Fruit fly (Drosophila melanogaster): Measurements from ENCODE around the gene Shawl.

Gene Shawl

DNA sequence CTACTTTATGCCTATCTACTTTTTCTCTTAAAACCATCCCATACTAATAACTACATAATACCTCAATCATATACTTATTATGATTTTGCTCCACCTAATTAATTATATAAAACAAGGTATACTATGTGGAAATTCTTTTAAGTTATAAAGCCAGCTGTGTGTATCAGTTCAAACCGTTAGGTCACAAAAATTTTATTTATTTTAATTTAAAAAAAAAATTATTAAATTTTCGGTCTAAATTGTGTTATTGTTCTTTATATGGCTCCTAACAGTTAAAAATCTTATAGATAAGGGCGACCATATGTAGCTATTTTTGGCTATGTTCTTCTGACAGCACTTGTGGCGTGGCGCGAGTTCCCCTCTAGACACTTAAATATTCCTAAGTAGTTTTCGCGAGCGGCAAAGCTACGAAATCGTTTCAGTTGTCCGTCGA, 27.7 kb downstream of the Shawl start, which contains the start of gene Aldh (continued):
- no peak for TF ChIP-seq Opbp (GFP tag; IDR thresholded peaks at IDR 0.05; ENCODE audit: partially characterized antibody)
- no peak for TF ChIP-seq lola (GFP tag; optimal IDR thresholded peaks at IDR 0.05)
- TF ChIP-seq row (GFP tag; IDR thresholded peaks at IDR 0.05) = peak; percentile 76
- TF ChIP-seq Dad (GFP tag; optimal IDR thresholded peaks at IDR 0.05) = no peak
- TF ChIP-seq phol (tag; optimal IDR thresholded peaks at IDR 0.05) = no peak
- TF ChIP-seq pros (GFP tag; optimal IDR thresholded peaks at IDR 0.05) = no peak
- TF ChIP-seq kni (GFP tag; optimal IDR thresholded peaks at IDR 0.05) = no peak
- TF ChIP-seq Lpt (GFP tag; optimal IDR thresholded peaks at IDR 0.05) = no peak
- TF ChIP-seq CG2199 (GFP tag; IDR thresholded peaks at IDR 0.05) = no peak
- no peak for TF ChIP-seq luna (GFP tag; optimal IDR thresholded peaks at IDR 0.05)
- TF ChIP-seq Bteb2 (GFP tag; optimal IDR thresholded peaks at IDR 0.05) = no peak
- TF ChIP-seq nom (GFP tag; optimal IDR thresholded peaks at IDR 0.05) = no peak
- TF ChIP-seq Pdp1 (GFP tag; optimal IDR thresholded peaks at IDR 0.05) = no peak
- TF ChIP-seq BEAF-32 (GFP tag; optimal IDR thresholded peaks at IDR 0.05) = no peak
- TF ChIP-seq CG9215 (GFP tag; IDR thresholded peaks at IDR 0.05) = peak; percentile 29; the same call in 1 of the 2 replicates
- no peak for TF ChIP-seq knrl (GFP tag; IDR thresholded peaks at IDR 0.05; ENCODE audit: partially characterized antibody)
- peak in 1 of 2 experiments; percentile 52 for TF ChIP-seq Hr51 (GFP tag; optimal IDR thresholded peaks at IDR 0.05)
- peak; percentile 31; the same call in 1 of the 2 replicates for TF ChIP-seq CG8765 (GFP tag; IDR thresholded peaks at IDR 0.05)
- peak; percentile 46 for TF ChIP-seq cwo (GFP tag; optimal IDR thresholded peaks at IDR 0.05)
- TF ChIP-seq dm (GFP tag; optimal IDR thresholded peaks at IDR 0.05) = no peak
- no peak for TF ChIP-seq CG7786 (GFP tag; optimal IDR thresholded peaks at IDR 0.05)
- peak; percentile 80 for TF ChIP-seq Rfx (GFP tag; IDR thresholded peaks at IDR 0.05)
- TF ChIP-seq CG7928 (GFP tag; optimal IDR thresholded peaks at IDR 0.05) = no peak
- no peak for TF ChIP-seq ken (GFP tag; IDR thresholded peaks at IDR 0.05)
- peak; percentile 27 for TF ChIP-seq CG13775 (GFP tag; optimal IDR thresholded peaks at IDR 0.05)
- no peak for TF ChIP-seq tin (GFP tag; optimal IDR thresholded peaks at IDR 0.05)
- TF ChIP-seq HLH4C (GFP tag; IDR thresholded peaks at IDR 0.05; ENCODE audit: partially characterized antibody) = no peak
- TF ChIP-seq CG11504 (tag; optimal IDR thresholded peaks at IDR 0.05) = no peak
- TF ChIP-seq Gug (GFP tag; IDR thresholded peaks at IDR 0.05) = peak; percentile 30; the same call in 1 of the 4 replicates
- TF ChIP-seq salm (tag; optimal IDR thresholded peaks at IDR 0.05) = no peak
- peak; percentile 58 for TF ChIP-seq CoRest (tag; optimal IDR thresholded peaks at IDR 0.05)
- no peak for TF ChIP-seq CG8359 (GFP tag; optimal IDR thresholded peaks at IDR 0.05; ENCODE audit: borderline replicate concordance)
- peak; percentile 21 for TF ChIP-seq CG9727 (GFP tag; optimal IDR thresholded peaks at IDR 0.05)
- no peak for TF ChIP-seq oc (tag; optimal IDR thresholded peaks at IDR 0.05)
- no peak for TF ChIP-seq Camta (GFP tag; optimal IDR thresholded peaks at IDR 0.05)
- TF ChIP-seq CG14860 (GFP tag; IDR thresholded peaks at IDR 0.05; ENCODE audit: partially characterized antibody) = no peak
- no peak for TF ChIP-seq ac (GFP tag; optimal IDR thresholded peaks at IDR 0.05)
- TF ChIP-seq pb (GFP tag; optimal IDR thresholded peaks at IDR 0.05) = no peak
- TF ChIP-seq hkb (optimal IDR thresholded peaks at IDR 0.05) = no peak
- TF ChIP-seq hkb (GFP tag; IDR thresholded peaks at IDR 0.05) = no peak
- no peak for TF ChIP-seq pzg (GFP tag; optimal IDR thresholded peaks at IDR 0.05)
- TF ChIP-seq CG32767 (GFP tag; IDR thresholded peaks at IDR 0.05) = no peak
- TF ChIP-seq B-H1 (GFP tag; IDR thresholded peaks at IDR 0.05) = no peak
- TF ChIP-seq usp (GFP tag; optimal IDR thresholded peaks at IDR 0.05) = no peak
- TF ChIP-seq CG18599 (GFP tag; optimal IDR thresholded peaks at IDR 0.05) = peak; percentile 50
- no peak for TF ChIP-seq corto (GFP tag; optimal IDR thresholded peaks at IDR 0.05)
- TF ChIP-seq kah (GFP tag; optimal IDR thresholded peaks at IDR 0.05) = no peak
- TF ChIP-seq h (optimal IDR thresholded peaks at IDR 0.05) = no peak
- peak; percentile 53; the same call in 1 of the 2 replicates for TF ChIP-seq Ptx1 (GFP tag; IDR thresholded peaks at IDR 0.05)
- no peak for TF ChIP-seq btn (GFP tag; optimal IDR thresholded peaks at IDR 0.05)
- no peak for TF ChIP-seq CG8281 (tag; optimal IDR thresholded peaks at IDR 0.05)
